Worm (Caenorhabditis elegans): Measurements from ENCODE around the gene H32C10.1.

The H32C10.1 gene

DNA sequence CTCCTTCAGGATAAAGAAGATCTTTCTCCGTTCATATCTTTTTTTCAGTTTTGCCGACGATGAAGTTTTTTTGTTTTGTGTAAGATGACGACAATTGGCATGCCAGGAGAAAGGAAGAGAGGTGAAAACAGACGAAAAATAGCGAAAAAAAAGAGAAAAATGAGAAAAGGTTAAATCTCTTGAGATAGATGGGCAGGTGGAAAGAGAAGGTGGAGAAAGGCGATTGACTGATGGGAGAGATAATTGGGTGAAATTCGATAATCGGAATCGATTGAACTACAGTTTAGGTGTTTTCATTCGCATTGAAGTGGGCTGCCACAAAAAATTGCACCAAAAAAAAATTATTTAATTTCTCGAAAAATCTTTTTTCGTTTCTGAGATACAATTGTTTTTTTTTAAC, 6.5 kb downstream of the H32C10.1 start:
- no peak for TF ChIP-seq ztf-3 (GFP tag; optimal IDR thresholded peaks at IDR 0.05)
- no peak for TF ChIP-seq hmg-1.2 (GFP tag; IDR thresholded peaks at IDR 0.05)
- no peak for TF ChIP-seq ceh-100 (GFP tag; IDR thresholded peaks at IDR 0.05)
- no peak for TF ChIP-seq B0336.3 (GFP tag; IDR thresholded peaks at IDR 0.05)
- no peak for TF ChIP-seq madf-8 (GFP tag; conservative IDR thresholded peaks at IDR 0.05)
- TF ChIP-seq F49E8.2 (tag; optimal IDR thresholded peaks at IDR 0.05; ENCODE audit: insufficient read depth), result no peak
- TF ChIP-seq F33H1.4 (GFP tag; IDR thresholded peaks at IDR 0.05), result no peak
- TF ChIP-seq akir-1 (GFP tag; optimal IDR thresholded peaks at IDR 0.05), result no peak
- no peak for TF ChIP-seq egl-44 (GFP tag; IDR thresholded peaks at IDR 0.05)
- no peak for TF ChIP-seq tbx-9 (tag; optimal IDR thresholded peaks at IDR 0.05; ENCODE audit: borderline replicate concordance)
- TF ChIP-seq zfh-2 (GFP tag; conservative IDR thresholded peaks at IDR 0.05), result no peak
- no peak for TF ChIP-seq hmg-20 (GFP tag; IDR thresholded peaks at IDR 0.05)
- TF ChIP-seq pbrm-1 (GFP tag; IDR thresholded peaks at IDR 0.05), result no peak
- no peak for TF ChIP-seq K12H6.12 (tag; optimal IDR thresholded peaks at IDR 0.05)
- no peak for TF ChIP-seq dox-1 (GFP tag; IDR thresholded peaks at IDR 0.05)
- TF ChIP-seq B0261.1 (tag; optimal IDR thresholded peaks at IDR 0.05), result no peak
- TF ChIP-seq hrde-1 (tag; optimal IDR thresholded peaks at IDR 0.05; ENCODE audit: borderline replicate concordance), result no peak
- no peak for TF ChIP-seq lsy-27 (tag; optimal IDR thresholded peaks at IDR 0.05; ENCODE audit: borderline replicate concordance, insufficient read depth)
- no peak for TF ChIP-seq ceh-58 (GFP tag; IDR thresholded peaks at IDR 0.05)
- no peak for TF ChIP-seq ztf-26 (tag; optimal IDR thresholded peaks at IDR 0.05)

DNA sequence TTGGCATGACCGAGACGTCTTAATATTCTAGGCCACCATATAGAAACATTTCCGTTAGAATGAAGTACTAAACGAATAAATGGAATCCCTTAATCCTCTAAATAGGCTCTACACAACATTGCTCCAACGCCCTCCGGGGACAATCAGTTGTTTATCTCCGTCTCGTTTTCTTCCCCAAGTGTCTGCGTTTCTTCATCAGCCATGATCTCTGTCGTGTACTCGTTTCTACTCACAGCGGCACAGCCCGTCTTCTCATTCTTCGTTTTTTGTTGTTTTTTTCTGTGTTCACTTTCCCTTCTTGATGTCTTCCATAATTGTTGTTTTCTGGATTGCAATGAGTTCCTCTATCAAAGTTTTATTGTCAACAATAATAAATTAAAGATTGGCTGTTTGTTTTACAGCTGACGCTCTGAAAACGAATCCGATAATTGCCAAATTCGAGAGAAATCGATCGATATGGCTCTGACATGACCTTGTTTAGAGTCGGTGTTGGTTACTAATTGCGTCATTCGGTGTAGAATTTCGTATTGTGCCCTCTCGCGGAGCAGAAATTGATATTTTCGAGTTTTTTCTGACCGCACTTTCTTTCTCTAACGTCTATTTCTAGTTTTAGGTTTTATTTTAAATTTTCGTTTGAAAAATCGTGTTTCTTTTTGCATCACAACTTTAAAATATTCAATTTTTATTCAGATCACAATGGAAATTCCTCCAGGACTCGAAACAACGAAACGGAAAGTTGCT, 7.3 kb downstream of the H32C10.1 start, which contains the start of gene pfkb-1.2:
Gene pfkb-1.2 (plus strand): TSS at position 691 of the 741 bp plus-strand sequence.
- TF ChIP-seq hmg-1.2 (GFP tag; IDR thresholded peaks at IDR 0.05) (peak; percentile 76; the same call in 1 of the 2 replicates), efl-1 (GFP tag; optimal IDR thresholded peaks at IDR 0.05) (no peak), snpc-4 (GFP tag; optimal IDR thresholded peaks at IDR 0.05) (no peak), snpc-4 (tag; optimal IDR thresholded peaks at IDR 0.05) (peak in 1 of 4 experiments; percentile 18), Y95B8A.8 (GFP tag; IDR thresholded peaks at IDR 0.05) (no peak), B0336.3 (GFP tag; IDR thresholded peaks at IDR 0.05) (no peak), mxl-1 (tag; optimal IDR thresholded peaks at IDR 0.05) (no peak), mcd-1 (GFP tag; IDR thresholded peaks at IDR 0.05) (no peak), attf-5 (GFP tag; optimal IDR thresholded peaks at IDR 0.05) (no peak)

DNA sequence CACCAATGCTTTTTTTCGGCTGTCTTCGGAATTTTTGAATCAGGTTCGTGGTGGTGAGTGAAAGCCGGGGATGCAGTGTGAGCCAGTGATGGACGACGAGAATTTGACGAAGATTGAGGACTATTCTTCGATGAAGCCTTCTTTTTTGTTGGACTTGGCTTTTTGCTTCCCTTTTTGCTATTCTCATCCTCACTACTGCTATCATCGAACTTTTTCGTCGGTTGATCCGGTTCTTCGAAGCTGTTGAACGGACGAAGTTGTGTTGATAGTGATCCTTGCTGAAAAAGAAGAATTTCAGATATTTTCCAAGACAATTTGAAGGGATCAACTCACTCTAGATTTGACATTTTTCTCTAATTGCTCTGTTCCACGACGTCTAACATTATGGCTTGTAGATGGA, 10.0 kb downstream of the H32C10.1 start:
- no peak for TF ChIP-seq madf-8 (GFP tag; conservative IDR thresholded peaks at IDR 0.05)
- no peak for TF ChIP-seq K11D2.4 (GFP tag; IDR thresholded peaks at IDR 0.05)
- TF ChIP-seq rpc-1 (optimal IDR thresholded peaks at IDR 0.05), result no peak
- no peak for TF ChIP-seq rpc-1 (tag; optimal IDR thresholded peaks at IDR 0.05)
- TF ChIP-seq Y53G8AR.9 (GFP tag; conservative IDR thresholded peaks at IDR 0.05), result no peak
- TF ChIP-seq tlf-1 (GFP tag; optimal IDR thresholded peaks at IDR 0.05), result no peak
- TF ChIP-seq lag-1 (GFP tag; IDR thresholded peaks at IDR 0.05), result no peak
- no peak for TF ChIP-seq zim-3 (tag; optimal IDR thresholded peaks at IDR 0.05)
- TF ChIP-seq madf-6 (GFP tag; IDR thresholded peaks at IDR 0.05), result no peak
- TF ChIP-seq ekl-4 (GFP tag; IDR thresholded peaks at IDR 0.05), result no peak
- TF ChIP-seq xnd-1 (tag; optimal IDR thresholded peaks at IDR 0.05), result no peak
- no peak for TF ChIP-seq snpc-3.4 (tag; optimal IDR thresholded peaks at IDR 0.05)
- no peak for TF ChIP-seq B0019.2 (GFP tag; conservative IDR thresholded peaks at IDR 0.05)
- no peak for TF ChIP-seq pha-4 (tag; optimal IDR thresholded peaks at IDR 0.05)
- TF ChIP-seq ets-4 (GFP tag; optimal IDR thresholded peaks at IDR 0.05), result no peak
- no peak for TF ChIP-seq B0336.3 (GFP tag; IDR thresholded peaks at IDR 0.05)

All from whole organism, young adult.